Worm (Caenorhabditis elegans): ENCODE measurements around the gene F41C3.8.

- no peak for TF ChIP-seq aptf-2 (GFP tag; conservative IDR thresholded peaks at IDR 0.05)
- no peak for TF ChIP-seq F49E8.2 (tag; optimal IDR thresholded peaks at IDR 0.05; ENCODE audit: insufficient read depth)
- no peak for TF ChIP-seq zim-3 (tag; optimal IDR thresholded peaks at IDR 0.05)
- no peak for TF ChIP-seq K12H6.12 (tag; optimal IDR thresholded peaks at IDR 0.05)
- TF ChIP-seq ets-4 (GFP tag; optimal IDR thresholded peaks at IDR 0.05): no peak
- TF ChIP-seq cebp-2 (GFP tag; IDR thresholded peaks at IDR 0.05): no peak
Measured at ce11 chrII:4681391-4681790, 34.5 kb upstream of the F41C3.8 start, which contains the start of gene T05A7.7.
